Worm (Caenorhabditis elegans): ENCODE results near the gene nud-1.

- TF ChIP-seq him-1 (tag; optimal IDR thresholded peaks at IDR 0.05) = no peak
- TF ChIP-seq dao-5 (tag; optimal IDR thresholded peaks at IDR 0.05) = no peak
- no peak for TF ChIP-seq W03F9.2 (tag; optimal IDR thresholded peaks at IDR 0.05)
These were observed 35.0 kb downstream of the nud-1 start, which contains the start of gene lis-1 for ce11 chrIII:13376304-13376760.
